Fruit fly (Drosophila melanogaster) whole organism, embryonic: ENCODE results near the gene CG12773.

Source experiments
- Bdp1 ChIP-seq: fragments of 200-800 bp; sonication (Bioruptor generic); optimal IDR thresholded peaks from 3 replicates; lab custom pipeline; 2016; ENCODE audit warnings: missing biosample characterization, missing genetic modification characterization
- Bteb2 ChIP-seq: fragments of 200-800 bp; sonication (Bioruptor generic); optimal IDR thresholded peaks from 2 replicates; lab custom pipeline; 2016; ENCODE audit warnings: missing biosample characterization, missing genetic modification characterization
- CG10267 ChIP-seq: fragments of 200-800 bp; sonication (Bioruptor generic); optimal IDR thresholded peaks from 2 replicates; lab custom pipeline; 2018; ENCODE audit warnings: missing biosample characterization, mild to moderate bottlenecking, missing genetic modification characterization, moderate library complexity
- CG10274 ChIP-seq: fragments of 200-800 bp; sonication (Bioruptor generic); optimal IDR thresholded peaks from 3 replicates; lab custom pipeline; 2017; ENCODE audit warnings: missing biosample characterization, mild to moderate bottlenecking, missing genetic modification characterization
- CG10654 ChIP-seq: fragments of 200-800 bp; sonication (Bioruptor generic); optimal IDR thresholded peaks from 2 replicates; lab custom pipeline; 2016; ENCODE audit warnings: missing biosample characterization, missing genetic modification characterization
- CG10979 ChIP-seq: fragments of 200-800 bp; sonication (Bioruptor generic); optimal IDR thresholded peaks from 2 replicates; lab custom pipeline; 2018; ENCODE audit warnings: missing biosample characterization, mild to moderate bottlenecking, missing genetic modification characterization, moderate library complexity
- CG11723 ChIP-seq: fragments of 200-800 bp; sonication (Bioruptor generic); optimal IDR thresholded peaks from 2 replicates; lab custom pipeline; 2017; ENCODE audit warnings: missing biosample characterization, mild to moderate bottlenecking, missing genetic modification characterization
- CG12219 ChIP-seq: fragments of 200-800 bp; sonication (Bioruptor generic); optimal IDR thresholded peaks from 3 replicates; lab custom pipeline; 2018; ENCODE audit warnings: missing biosample characterization, mild to moderate bottlenecking, missing genetic modification characterization
- CG13424 ChIP-seq: fragments of 200-800 bp; sonication (Bioruptor generic); optimal IDR thresholded peaks from 2 replicates; lab custom pipeline; 2019; ENCODE audit warnings: missing biosample characterization, mild to moderate bottlenecking, missing genetic modification characterization, moderate library complexity
- CG13624 ChIP-seq: fragments of 200-800 bp; sonication (Bioruptor generic); optimal IDR thresholded peaks from 2 replicates; lab custom pipeline; 2016; ENCODE audit warnings: missing biosample characterization, missing genetic modification characterization
- CG14014 ChIP-seq: fragments of 200-800 bp; sonication (Bioruptor generic); IDR thresholded peaks from 2 replicates; pipeline ENCODE4 v1.3.6; 2022; ENCODE audit warnings: missing biosample characterization, missing genetic modification characterization
- CG14710 ChIP-seq: fragments of 200-800 bp; sonication (Bioruptor generic); optimal IDR thresholded peaks from 3 replicates; lab custom pipeline; 2019; ENCODE audit warnings: missing biosample characterization, mild to moderate bottlenecking, missing genetic modification characterization, moderate library complexity
- CG15479 ChIP-seq: fragments of 200-800 bp; sonication (Bioruptor generic); optimal IDR thresholded peaks from 3 replicates; lab custom pipeline; 2019; ENCODE audit warnings: missing biosample characterization, mild to moderate bottlenecking, missing genetic modification characterization, moderate library complexity
- CG1603 ChIP-seq: fragments of 200-800 bp; sonication (Bioruptor generic); optimal IDR thresholded peaks from 2 replicates; lab custom pipeline; 2019; ENCODE audit warnings: missing biosample characterization, mild to moderate bottlenecking, missing genetic modification characterization, moderate library complexity
- CG16813 ChIP-seq: fragments of 200-800 bp; sonication (Bioruptor generic); IDR thresholded peaks from 3 replicates; pipeline ENCODE4 v1.3.6; 2022; ENCODE audit warnings: missing biosample characterization, missing genetic modification characterization; ENCODE audit not compliant: partially characterized antibody
- CG17359 ChIP-seq: fragments of 200-800 bp; sonication (Bioruptor generic); optimal IDR thresholded peaks from 3 replicates; lab custom pipeline; 2018; ENCODE audit warnings: missing biosample characterization, mild to moderate bottlenecking, missing genetic modification characterization, moderate library complexity
- CG17612 ChIP-seq: fragments of 200-800 bp; sonication (Bioruptor generic); IDR thresholded peaks from 2 replicates; pipeline ENCODE4 v1.3.6; 2022; ENCODE audit warnings: missing biosample characterization, missing genetic modification characterization
- CG17802 ChIP-seq: fragments of 200-800 bp; sonication (Bioruptor generic); optimal IDR thresholded peaks from 2 replicates; lab custom pipeline; 2018; ENCODE audit warnings: missing biosample characterization, mild to moderate bottlenecking, missing genetic modification characterization, moderate library complexity
- CG17829 ChIP-seq: fragments of 200-800 bp; optimal IDR thresholded peaks from 2 replicates; lab custom pipeline; 2019; ENCODE audit warnings: missing biosample characterization, mild to moderate bottlenecking, missing genetic modification characterization, moderate library complexity
- CG17912 ChIP-seq: fragments of 200-800 bp; sonication (Bioruptor generic); optimal IDR thresholded peaks from 2 replicates; lab custom pipeline; 2018; ENCODE audit warnings: missing biosample characterization, mild to moderate bottlenecking, missing genetic modification characterization
- CG18262 ChIP-seq: fragments of 200-800 bp; optimal IDR thresholded peaks from 3 replicates; lab custom pipeline; 2019; ENCODE audit warnings: missing biosample characterization, mild to moderate bottlenecking, missing genetic modification characterization, moderate library complexity
- CG2116 ChIP-seq: fragments of 200-800 bp; sonication (Bioruptor generic); optimal IDR thresholded peaks from 3 replicates; lab custom pipeline; 2018; ENCODE audit warnings: missing biosample characterization, mild to moderate bottlenecking, missing genetic modification characterization
- CG2129 ChIP-seq: fragments of 200-800 bp; sonication (Bioruptor generic); IDR thresholded peaks from 2 replicates; pipeline ENCODE4 v1.3.6; 2022; ENCODE audit warnings: missing biosample characterization, missing genetic modification characterization; ENCODE audit not compliant: partially characterized antibody
- CG30403 ChIP-seq: fragments of 200-800 bp; sonication (Bioruptor generic); optimal IDR thresholded peaks from 3 replicates; lab custom pipeline; 2016; ENCODE audit warnings: missing biosample characterization, missing genetic modification characterization
- CG6689 ChIP-seq: fragments of 200-800 bp; sonication (Bioruptor generic); IDR thresholded peaks from 2 replicates; pipeline ENCODE4 v1.3.6; 2022; ENCODE audit warnings: missing biosample characterization, missing genetic modification characterization
- CG7271 ChIP-seq: fragments of 200-800 bp; sonication (Bioruptor generic); optimal IDR thresholded peaks from 2 replicates; lab custom pipeline; 2018; ENCODE audit warnings: missing biosample characterization, mild to moderate bottlenecking, missing genetic modification characterization, moderate library complexity
- CG8089 ChIP-seq: fragments of 200-800 bp; sonication (Bioruptor generic); optimal IDR thresholded peaks from 3 replicates; lab custom pipeline; 2016; ENCODE audit warnings: missing biosample characterization, missing genetic modification characterization
- CG8290 ChIP-seq, 3 experiments: fragments of 200-800 bp; sonication (Bioruptor generic); optimal IDR thresholded peaks; 2 replicates each; lab custom pipeline; 2016 to 2019; ENCODE audit warnings: missing biosample characterization in 3 of 3, missing genetic modification characterization in 3 of 3, mild to moderate bottlenecking in 2 of 3, moderate library complexity in 1 of 3
- CG8478 ChIP-seq: fragments of >200 bp; optimal IDR thresholded peaks from 2 replicates; lab custom pipeline; 2018
- CG9876 ChIP-seq: fragments of 200-800 bp; sonication (Bioruptor generic); optimal IDR thresholded peaks from 2 replicates; lab custom pipeline; 2016; ENCODE audit warnings: missing biosample characterization, missing genetic modification characterization
- D19A ChIP-seq: fragments of 200-800 bp; optimal IDR thresholded peaks from 3 replicates; lab custom pipeline; 2019; ENCODE audit warnings: missing biosample characterization, mild to moderate bottlenecking, missing genetic modification characterization, moderate library complexity
- D19B ChIP-seq: fragments of 200-800 bp; sonication (Bioruptor generic); optimal IDR thresholded peaks from 2 replicates; lab custom pipeline; 2017; ENCODE audit warnings: missing biosample characterization, mild to moderate bottlenecking, missing genetic modification characterization
- Doc2 ChIP-seq: fragments of 200-800 bp; sonication (Bioruptor generic); IDR thresholded peaks from 2 replicates; pipeline ENCODE4 v1.3.6; 2022; ENCODE audit warnings: missing biosample characterization, missing genetic modification characterization
- Dp ChIP-seq: fragments of 200-800 bp; sonication (Bioruptor generic); optimal IDR thresholded peaks from 2 replicates; lab custom pipeline; 2018; ENCODE audit warnings: missing biosample characterization, mild to moderate bottlenecking, missing genetic modification characterization, moderate library complexity
- Ets65A ChIP-seq: fragments of 200-800 bp; sonication (Bioruptor generic); peaks from one replicate; lab custom pipeline; 2016; ENCODE audit warnings: missing biosample characterization, missing genetic modification characterization
- Gsc ChIP-seq: fragments of 200-800 bp; sonication (Bioruptor generic); IDR thresholded peaks from 2 replicates; pipeline ENCODE4 v1.3.6; 2022; ENCODE audit warnings: missing biosample characterization, missing genetic modification characterization
- HHEX ChIP-seq: fragments of 200-800 bp; sonication (Bioruptor generic); optimal IDR thresholded peaks from 3 replicates; lab custom pipeline; 2017; ENCODE audit warnings: missing biosample characterization, mild to moderate bottlenecking, missing genetic modification characterization, missing genetic modification reagents
- HmgZ ChIP-seq: fragments of 200-800 bp; sonication (Bioruptor generic); optimal IDR thresholded peaks from 2 replicates; lab custom pipeline; 2018; ENCODE audit warnings: missing biosample characterization, mild to moderate bottlenecking, missing genetic modification characterization
- Jarid2 ChIP-seq: fragments of 200-800 bp; sonication (Bioruptor generic); optimal IDR thresholded peaks from 3 replicates; lab custom pipeline; 2017; ENCODE audit warnings: mild to moderate bottlenecking, missing biosample characterization, missing genetic modification reagents, missing genetic modification characterization
- Sox102F ChIP-seq: fragments of 200-800 bp; sonication (Bioruptor generic); optimal IDR thresholded peaks from 2 replicates; lab custom pipeline; 2018; ENCODE audit warnings: missing biosample characterization, mild to moderate bottlenecking, missing genetic modification characterization, moderate library complexity
- TFAM ChIP-seq: fragments of 200-800 bp; sonication (Bioruptor generic); optimal IDR thresholded peaks from 2 replicates; lab custom pipeline; 2017; ENCODE audit warnings: missing biosample characterization, missing genetic modification characterization, inconsistent platforms
- Xrp1 ChIP-seq: fragments of 200-800 bp; sonication (Bioruptor generic); IDR thresholded peaks from 2 replicates; pipeline ENCODE4 v1.3.6; 2022; ENCODE audit warnings: missing biosample characterization, missing genetic modification characterization
- btn ChIP-seq: fragments of 200-800 bp; sonication (Bioruptor generic); optimal IDR thresholded peaks from 2 replicates; lab custom pipeline; 2016; ENCODE audit warnings: missing biosample characterization, missing genetic modification characterization
- dpn ChIP-seq, 2 experiments: fragments of 200-800 bp; sonication (Bioruptor generic); optimal IDR thresholded peaks; 3 replicates each; lab custom pipeline; 2016; ENCODE audit warnings: missing biosample characterization in 2 of 2, missing genetic modification characterization in 2 of 2
- ems ChIP-seq: fragments of 200-800 bp; sonication (Bioruptor generic); optimal IDR thresholded peaks from 3 replicates; lab custom pipeline; 2016; ENCODE audit warnings: missing biosample characterization, missing genetic modification characterization
- ftz-f1 ChIP-seq: fragments of 200-800 bp; sonication (Bioruptor generic); optimal IDR thresholded peaks from 2 replicates; lab custom pipeline; 2016; ENCODE audit warnings: missing biosample characterization, missing genetic modification characterization
- gro ChIP-seq: fragments of 200-800 bp; sonication (Bioruptor generic); optimal IDR thresholded peaks from 2 replicates; lab custom pipeline; 2016; ENCODE audit warnings: missing biosample characterization, missing genetic modification characterization
- jigr1 ChIP-seq: fragments of 200-800 bp; sonication (Bioruptor generic); IDR thresholded peaks from 3 replicates; pipeline ENCODE4 v1.3.6; 2022; ENCODE audit warnings: missing biosample characterization, missing genetic modification characterization
- p53 ChIP-seq: fragments of 200-800 bp; sonication (Bioruptor generic); optimal IDR thresholded peaks from 2 replicates; lab custom pipeline; 2016; ENCODE audit warnings: missing biosample characterization, missing genetic modification characterization
- sisA ChIP-seq: fragments of 200-800 bp; sonication (Bioruptor generic); IDR thresholded peaks from 2 replicates; pipeline ENCODE4 v1.3.6; 2022; ENCODE audit warnings: missing biosample characterization, missing genetic modification characterization
- slbo ChIP-seq: fragments of 200-800 bp; sonication (Bioruptor generic); IDR thresholded peaks from 2 replicates; pipeline ENCODE4 v1.3.6; 2022; ENCODE audit warnings: missing biosample characterization, missing genetic modification characterization
- tio ChIP-seq: fragments of 200-800 bp; sonication (Bioruptor generic); optimal IDR thresholded peaks from 2 replicates; lab custom pipeline; 2017; ENCODE audit warnings: missing biosample characterization, missing genetic modification characterization, inconsistent platforms

CG12773 gene

dm6 chrX:1349255-1349654 is 4.5 kb downstream of the CG12773 start, which contains the start of gene MTPAP (continued):
- TF ChIP-seq CG18262 (tag; lab: Kevin White, UChicago), result no peak
- TF ChIP-seq CG6689 (GFP tag; lab: Robert Waterston, UW), result no peak
- peak; percentile 67 for TF ChIP-seq CG16813 (GFP tag; lab: Robert Waterston, UW)
- 0 out of 2 replicates have a peak, but pooled peaks have one; percentile 17 for TF ChIP-seq CG2129 (GFP tag; lab: Robert Waterston, UW)
- no peak for TF ChIP-seq Doc2 (GFP tag; lab: Robert Waterston, UW)
- no peak for TF ChIP-seq Gsc (GFP tag; lab: Robert Waterston, UW)
- no peak for TF ChIP-seq CG11723 (GFP tag; lab: Kevin White, UChicago)
- peak; percentile 30 for TF ChIP-seq CG17829 (tag; lab: Kevin White, UChicago)
- peak; percentile 15 for TF ChIP-seq CG30403
- TF ChIP-seq Jarid2 (GFP tag; lab: Kevin White, UChicago), result no peak
- no peak for TF ChIP-seq btn (GFP tag; lab: Kevin White, UChicago)
- TF ChIP-seq CG12219 (GFP tag; lab: Kevin White, UChicago), result no peak
- TF ChIP-seq sisA (GFP tag; lab: Robert Waterston, UW), result no peak
- no peak for TF ChIP-seq Sox102F (GFP tag; lab: Kevin White, UChicago)
- TF ChIP-seq D19B, result no peak
- no peak for TF ChIP-seq CG9876 (GFP tag; lab: Kevin White, UChicago)
- no peak for TF ChIP-seq CG8089 (GFP tag; lab: Kevin White, UChicago)
- no peak for TF ChIP-seq D19A (tag; lab: Kevin White, UChicago)
- TF ChIP-seq Bteb2 (GFP tag; lab: Kevin White, UChicago), result no peak
- no peak for TF ChIP-seq CG17912
- no peak for TF ChIP-seq ftz-f1 (GFP tag; lab: Kevin White, UChicago)
- no peak for TF ChIP-seq CG14014 (GFP tag; lab: Robert Waterston, UW)
- peak; percentile 57 for TF ChIP-seq CG14710 (tag; lab: Kevin White, UChicago)
- TF ChIP-seq slbo (GFP tag; lab: Robert Waterston, UW), result no peak
- TF ChIP-seq CG8290 (GFP tag; optimal IDR thresholded peaks at IDR 0.05; lab: Kevin White, UChicago), result no peak
- no peak for TF ChIP-seq CG8290 (tag; optimal IDR thresholded peaks at IDR 0.05; lab: Kevin White, UChicago)
- TF ChIP-seq jigr1 (GFP tag; lab: Robert Waterston, UW), result no peak
- no peak for TF ChIP-seq Ets65A (GFP tag; lab: Kevin White, UChicago)
- no peak for TF ChIP-seq TFAM (GFP tag; lab: Kevin White, UChicago)
- TF ChIP-seq CG7271 (tag; lab: Kevin White, UChicago), result no peak
- TF ChIP-seq CG13424 (tag; lab: Kevin White, UChicago), result peak; percentile 6
- TF ChIP-seq CG10274 (GFP tag; lab: Kevin White, UChicago), result no peak
- no peak for TF ChIP-seq tio (GFP tag; lab: Kevin White, UChicago)
- TF ChIP-seq Dp (GFP tag; lab: Kevin White, UChicago), result peak; percentile 83
- TF ChIP-seq HmgZ (tag; lab: Kevin White, UChicago), result peak; percentile 7
- no peak for TF ChIP-seq CG13624 (GFP tag; lab: Kevin White, UChicago)
- TF ChIP-seq CG17802 (tag; lab: Kevin White, UChicago), result no peak
- TF ChIP-seq CG17359, result no peak
- TF ChIP-seq CG2116, result peak; percentile 81
- no peak for TF ChIP-seq CG1603 (tag; lab: Kevin White, UChicago)
- TF ChIP-seq CG10979, result peak; percentile 16
- no peak for TF ChIP-seq Bdp1 (GFP tag; lab: Kevin White, UChicago)
- TF ChIP-seq CG15479 (GFP tag; lab: Kevin White, UChicago), result no peak
- no peak for TF ChIP-seq Xrp1 (GFP tag; lab: Robert Waterston, UW)
- TF ChIP-seq ems, result peak; percentile 4
- peak; percentile 25 for TF ChIP-seq gro
- no peak for TF ChIP-seq HHEX
- peak; percentile 3 for TF ChIP-seq p53 (GFP tag; lab: Kevin White, UChicago)
- peak; percentile 27 for TF ChIP-seq CG10267 (tag; lab: Kevin White, UChicago)
- no peak for TF ChIP-seq CG10654 (GFP tag; lab: Kevin White, UChicago)
- no peak for TF ChIP-seq CG17612 (GFP tag; lab: Robert Waterston, UW)
- peak in 1 of 2 experiments; percentile 39 for TF ChIP-seq dpn (GFP tag; optimal IDR thresholded peaks at IDR 0.05; lab: Kevin White, UChicago)
- no peak for TF ChIP-seq CG8478
